Worm (Caenorhabditis elegans): ENCODE data around the gene C46G7.1.

Gene C46G7.1

ce11 chrIV:6035113-6035512 lies 17.3 kb downstream of the C46G7.1 start:
- no peak for TF ChIP-seq lin-13 (tag; optimal IDR thresholded peaks at IDR 0.05)
- no peak for TF ChIP-seq sem-2 (GFP tag; optimal IDR thresholded peaks at IDR 0.05)
- no peak for TF ChIP-seq ztf-11 (tag; optimal IDR thresholded peaks at IDR 0.05)
- no peak for TF ChIP-seq unc-39 (tag; optimal IDR thresholded peaks at IDR 0.05)
- no peak for TF ChIP-seq pha-4 (tag; optimal IDR thresholded peaks at IDR 0.05)
- no peak for TF ChIP-seq nhr-237 (tag; optimal IDR thresholded peaks at IDR 0.05)
- TF ChIP-seq unc-120 (tag; optimal IDR thresholded peaks at IDR 0.05; ENCODE audit: poor library complexity, severe bottlenecking) = no peak
- TF ChIP-seq drap-1 (GFP tag; optimal IDR thresholded peaks at IDR 0.05) = no peak
- TF ChIP-seq mep-1 (tag; optimal IDR thresholded peaks at IDR 0.05) = no peak
- no peak for TF ChIP-seq nhr-12 (tag; optimal IDR thresholded peaks at IDR 0.05)
- TF ChIP-seq zip-8 (tag; optimal IDR thresholded peaks at IDR 0.05) = no peak
- TF ChIP-seq ham-2 (GFP tag; optimal IDR thresholded peaks at IDR 0.05) = no peak
- no peak for TF ChIP-seq nhr-28 (tag; optimal IDR thresholded peaks at IDR 0.05)

- TF ChIP-seq nhr-28 (tag; optimal IDR thresholded peaks at IDR 0.05) (no peak), blmp-1 (tag; optimal IDR thresholded peaks at IDR 0.05) (no peak), M03D4.4 (tag; optimal IDR thresholded peaks at IDR 0.05) (no peak), mep-1 (tag; optimal IDR thresholded peaks at IDR 0.05) (no peak), elt-3 (tag; optimal IDR thresholded peaks at IDR 0.05) (no peak), unc-39 (tag; optimal IDR thresholded peaks at IDR 0.05) (no peak), lsy-2 (tag; optimal IDR thresholded peaks at IDR 0.05) (no peak), nhr-237 (tag; optimal IDR thresholded peaks at IDR 0.05) (no peak), lin-32 (GFP tag; optimal IDR thresholded peaks at IDR 0.05) (no peak), mls-2 (tag; optimal IDR thresholded peaks at IDR 0.05) (no peak), bed-3 (GFP tag; optimal IDR thresholded peaks at IDR 0.05) (no peak), ceh-83 (GFP tag; optimal IDR thresholded peaks at IDR 0.05) (no peak), ceh-39 (tag; optimal IDR thresholded peaks at IDR 0.05) (no peak)
These were observed 22.9 kb downstream of the C46G7.1 start, which contains the start of gene kcc-2 for ce11 chrIV:6040676-6041075. TSS of gene kcc-2 (plus strand) at chrIV:6040976.

ce11 chrIV:6047164-6047727 lies 29.4 kb downstream of the C46G7.1 start:
- TF ChIP-seq sem-2 (GFP tag; optimal IDR thresholded peaks at IDR 0.05) (no peak), ces-1 (GFP tag; optimal IDR thresholded peaks at IDR 0.05) (peak; percentile 16)

- TF ChIP-seq bed-3 (GFP tag; optimal IDR thresholded peaks at IDR 0.05) (no peak), lin-32 (GFP tag; optimal IDR thresholded peaks at IDR 0.05) (no peak), elt-1 (tag; optimal IDR thresholded peaks at IDR 0.05; ENCODE audit: borderline replicate concordance, insufficient read depth) (no peak), snpc-4 (tag; optimal IDR thresholded peaks at IDR 0.05) (no peak), lsy-2 (tag; optimal IDR thresholded peaks at IDR 0.05) (no peak), unc-120 (tag; optimal IDR thresholded peaks at IDR 0.05; ENCODE audit: poor library complexity, severe bottlenecking) (no peak), lin-13 (tag; optimal IDR thresholded peaks at IDR 0.05) (no peak), sem-2 (GFP tag; optimal IDR thresholded peaks at IDR 0.05) (no peak), elt-3 (tag; optimal IDR thresholded peaks at IDR 0.05) (no peak), blmp-1 (tag; optimal IDR thresholded peaks at IDR 0.05) (no peak)
These were observed 30.7 kb downstream of the C46G7.1 start for ce11 chrIV:6048462-6048861.

- TF ChIP-seq unc-120 (tag; optimal IDR thresholded peaks at IDR 0.05; ENCODE audit: poor library complexity, severe bottlenecking) (no peak), lin-32 (GFP tag; optimal IDR thresholded peaks at IDR 0.05) (no peak), unc-62 (GFP tag; optimal IDR thresholded peaks at IDR 0.05) (no peak), mls-2 (tag; optimal IDR thresholded peaks at IDR 0.05) (no peak), cnd-1 (tag; optimal IDR thresholded peaks at IDR 0.05) (no peak), M03D4.4 (tag; optimal IDR thresholded peaks at IDR 0.05) (no peak), sem-2 (GFP tag; optimal IDR thresholded peaks at IDR 0.05) (no peak), flh-1 (GFP tag; optimal IDR thresholded peaks at IDR 0.05) (no peak), tbx-8 (GFP tag; optimal IDR thresholded peaks at IDR 0.05) (no peak), mep-1 (tag; optimal IDR thresholded peaks at IDR 0.05) (no peak), ceh-39 (tag; optimal IDR thresholded peaks at IDR 0.05) (no peak), snpc-4 (tag; optimal IDR thresholded peaks at IDR 0.05) (no peak), ceh-83 (GFP tag; optimal IDR thresholded peaks at IDR 0.05) (no peak), ceh-43 (GFP tag; optimal IDR thresholded peaks at IDR 0.05) (no peak), nhr-12 (tag; optimal IDR thresholded peaks at IDR 0.05) (no peak), elt-1 (tag; optimal IDR thresholded peaks at IDR 0.05; ENCODE audit: borderline replicate concordance, insufficient read depth) (no peak), bed-3 (GFP tag; optimal IDR thresholded peaks at IDR 0.05) (no peak), zip-8 (tag; optimal IDR thresholded peaks at IDR 0.05) (no peak), ces-1 (GFP tag; optimal IDR thresholded peaks at IDR 0.05) (no peak), blmp-1 (tag; optimal IDR thresholded peaks at IDR 0.05) (no peak)
These were observed 31.3 kb downstream of the C46G7.1 start for ce11 chrIV:6049062-6049461.
